Fruit fly (Drosophila melanogaster): ENCODE data around the gene CG5167.

DNA sequence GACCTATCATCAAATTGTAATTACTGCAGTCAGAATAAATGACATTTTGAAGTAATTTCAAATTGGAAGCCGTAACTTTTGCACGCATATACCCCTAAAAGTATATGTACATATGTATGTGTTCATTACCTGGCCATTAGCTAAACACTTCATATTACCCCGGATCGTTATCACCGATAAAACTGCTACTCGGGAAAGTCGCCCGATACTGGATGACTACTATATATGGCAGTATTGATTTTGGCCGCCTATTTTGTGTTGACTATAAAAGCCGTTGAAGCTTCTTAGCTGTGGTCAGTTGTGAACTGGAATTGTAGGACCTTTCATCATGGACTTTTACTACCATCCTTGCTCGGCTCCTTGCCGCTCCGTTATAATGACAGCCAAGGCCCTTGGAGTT is 26.6 kb upstream of the CG5167 start, which contains the start of gene GstD8:
- no peak for TF ChIP-seq CG11902 (GFP tag; optimal IDR thresholded peaks at IDR 0.05)
- no peak for TF ChIP-seq Hr39 (GFP tag; optimal IDR thresholded peaks at IDR 0.05)
- no peak for TF ChIP-seq vri (GFP tag; optimal IDR thresholded peaks at IDR 0.05)
- TF ChIP-seq Met (GFP tag; optimal IDR thresholded peaks at IDR 0.05), result no peak
- no peak for TF ChIP-seq Sox102F (GFP tag; optimal IDR thresholded peaks at IDR 0.05)
- no peak for TF ChIP-seq dac (GFP tag; optimal IDR thresholded peaks at IDR 0.05)
- TF ChIP-seq CG31627 (GFP tag; optimal IDR thresholded peaks at IDR 0.05), result no peak
- no peak for TF ChIP-seq salr (GFP tag; optimal IDR thresholded peaks at IDR 0.05)
- no peak for TF ChIP-seq Lpt (GFP tag; optimal IDR thresholded peaks at IDR 0.05)
- TF ChIP-seq fd59A (GFP tag; optimal IDR thresholded peaks at IDR 0.05), result no peak
- no peak for TF ChIP-seq CG11294 (GFP tag; IDR thresholded peaks at IDR 0.05)
